Worm (Caenorhabditis elegans) whole organism, midembryonic: ENCODE results near the gene C56E10.3.

Source experiments
- T22C8.4 ChIP-seq: fragments of 200-800 bp; sonication (Bioruptor generic); IDR thresholded peaks from 2 replicates; pipeline ENCODE4 v1.3.6; 2022; ENCODE audit warnings: missing genetic modification characterization, missing compliant biosample characterization
- cog-1 ChIP-seq: sonication (generic microtip); optimal IDR thresholded peaks from 2 replicates; lab custom pipeline; 2016; ENCODE audit warnings: missing genetic modification characterization, missing compliant biosample characterization
- flt-1 ChIP-seq: fragments of 200-800 bp; sonication (Bioruptor generic); IDR thresholded peaks from 2 replicates; pipeline ENCODE4 v1.3.6; 2022; ENCODE audit warnings: missing genetic modification characterization, missing compliant biosample characterization
- klf-2 ChIP-seq: fragments of 200-800 bp; sonication (Bioruptor generic); conservative IDR thresholded peaks from 2 replicates; pipeline ENCODE4 v1.3.6; 2022; ENCODE audit warnings: missing genetic modification reagents, missing genetic modification characterization, missing compliant biosample characterization
- med-1 ChIP-seq: sonication (generic microtip); optimal IDR thresholded peaks from 2 replicates; lab custom pipeline; 2017; ENCODE audit warnings: missing genetic modification characterization, mild to moderate bottlenecking, missing compliant biosample characterization, antibody characterized with exemption, missing genetic modification reagents; ENCODE audit not compliant: insufficient read depth
- ref-1 ChIP-seq: fragments of 200-800 bp; sonication (Bioruptor generic); conservative IDR thresholded peaks from 2 replicates; pipeline ENCODE4 v1.3.6; 2022; ENCODE audit warnings: missing genetic modification reagents, missing genetic modification characterization, missing compliant biosample characterization
- tab-1 ChIP-seq: fragments of 200-800 bp; sonication (Bioruptor generic); IDR thresholded peaks from 2 replicates; pipeline ENCODE4 v1.3.6; 2022; ENCODE audit warnings: missing genetic modification characterization, missing compliant biosample characterization
- ztf-23 ChIP-seq: fragments of 200-800 bp; sonication (Bioruptor generic); IDR thresholded peaks from 2 replicates; pipeline ENCODE4 v1.3.6; 2022; ENCODE audit warnings: missing genetic modification reagents, missing genetic modification characterization, missing compliant biosample characterization
- ztf-29 ChIP-seq: fragments of 200-800 bp; sonication (Bioruptor generic); IDR thresholded peaks from 2 replicates; pipeline ENCODE4 v1.3.6; 2022; ENCODE audit warnings: missing genetic modification reagents, missing genetic modification characterization, missing compliant biosample characterization

The C56E10.3 gene

ce11 chrX:6698267-6698666 lies 52.8 kb downstream of the C56E10.3 start, which contains the start of the genes F38B6.7 and F38B6.2:
F38B6.7 (minus strand) TSS chrX:6698367.
F38B6.2 (plus strand) TSS chrX:6698533.
- no peak for TF ChIP-seq ref-1 (GFP tag; lab: Robert Waterston, UW)
- TF ChIP-seq tab-1, result no peak
- TF ChIP-seq T22C8.4 (GFP tag; lab: Robert Waterston, UW), result no peak
- no peak for TF ChIP-seq klf-2 (GFP tag; lab: Robert Waterston, UW)
- TF ChIP-seq flt-1 (GFP tag; lab: Robert Waterston, UW), result no peak
- no peak for TF ChIP-seq ztf-29
- no peak for TF ChIP-seq med-1 (GFP tag; lab: Kevin White, UChicago)
- no peak for TF ChIP-seq cog-1 (tag; lab: Kevin White, UChicago)
- no peak for TF ChIP-seq ztf-23 (GFP tag; lab: Robert Waterston, UW)
